Comparison of ENCODE assay signal across 1 worm cellular context in the genomic region with DNA sequence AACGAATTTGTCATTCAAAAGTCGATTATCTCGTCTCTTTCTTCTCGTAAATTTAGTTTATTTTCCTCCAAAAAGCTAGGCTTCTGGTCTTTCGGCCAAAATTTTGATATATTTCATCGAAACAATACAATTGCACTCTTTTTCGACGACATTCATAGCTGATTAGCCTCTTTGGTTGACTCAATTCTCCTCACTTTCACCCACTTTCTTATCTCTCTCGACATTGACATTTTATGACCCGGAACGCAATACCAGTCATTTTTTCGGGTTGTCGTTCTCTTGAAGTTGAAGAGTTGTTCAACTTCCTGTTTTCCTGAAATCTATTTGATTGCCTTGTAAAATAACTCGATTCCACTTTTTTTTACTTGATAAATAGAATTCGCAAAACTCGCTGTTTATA.
TF ChIP-seq lines count a peak whose summit lies in the region.

No protein-coding gene starts in this region.

TF ChIP-seq in whole organism, L4 larva, 104 proteins besides CTCF, POLR2A, EP300 and RAD21 (continued from another document):
- no peak for TF ChIP-seq fos-1 (tag; optimal IDR thresholded peaks at IDR 0.05; lab: Kevin White, UChicago)
- TF ChIP-seq ZK546.5 (tag; optimal IDR thresholded peaks at IDR 0.05; lab: Kevin White, UChicago), result no peak
- no peak for TF ChIP-seq lin-15B (tag; optimal IDR thresholded peaks at IDR 0.05; lab: Kevin White, UChicago)
- no peak for TF ChIP-seq cey-2 (tag; optimal IDR thresholded peaks at IDR 0.05; lab: Kevin White, UChicago; ENCODE audit: borderline replicate concordance, insufficient read depth)
- TF ChIP-seq dpl-1 (GFP tag; optimal IDR thresholded peaks at IDR 0.05; lab: Kevin White, UChicago), result no peak
- no peak for TF ChIP-seq lin-38 (GFP tag; IDR thresholded peaks at IDR 0.05; lab: Robert Waterston, UW)
- TF ChIP-seq saeg-2 (GFP tag; IDR thresholded peaks at IDR 0.05; lab: Robert Waterston, UW), result no peak
- TF ChIP-seq tag-97 (GFP tag; IDR thresholded peaks at IDR 0.05; lab: Robert Waterston, UW), result no peak
- no peak for TF ChIP-seq ama-1 (optimal IDR thresholded peaks at IDR 0.05; lab: Kevin White, UChicago)
- no peak for TF ChIP-seq vab-7 (GFP tag; IDR thresholded peaks at IDR 0.05; lab: Robert Waterston, UW)
- TF ChIP-seq ceh-62 (tag; optimal IDR thresholded peaks at IDR 0.05; lab: Kevin White, UChicago), result no peak
- TF ChIP-seq mdt-29 (GFP tag; IDR thresholded peaks at IDR 0.05; lab: Robert Waterston, UW), result no peak
- TF ChIP-seq php-3 (GFP tag; IDR thresholded peaks at IDR 0.05; lab: Robert Waterston, UW), result 0 out of 2 replicates have a peak, but pooled peaks have one; percentile 33
- no peak for TF ChIP-seq aly-2 (tag; optimal IDR thresholded peaks at IDR 0.05; lab: Kevin White, UChicago)
- TF ChIP-seq zip-2 (tag; optimal IDR thresholded peaks at IDR 0.05; lab: Kevin White, UChicago), result no peak
- no peak for TF ChIP-seq nhr-6 (tag; optimal IDR thresholded peaks at IDR 0.05; lab: Kevin White, UChicago)
- no peak for TF ChIP-seq lsy-2 (tag; optimal IDR thresholded peaks at IDR 0.05; lab: Kevin White, UChicago)
- TF ChIP-seq aha-1 (tag; lab: Kevin White, UChicago), result peak; percentile 21
